Worm (Caenorhabditis elegans): ENCODE measurements around the gene sru-23.

The sru-23 gene

ce11 chrV:16007505-16007904 lies 35.1 kb upstream of the sru-23 start, which contains the start of gene str-231:
str-231 (minus strand) TSS chrV:16007605.
- no peak for TF ChIP-seq blmp-1 (tag; optimal IDR thresholded peaks at IDR 0.05; ENCODE audit: insufficient read depth)
- TF ChIP-seq lin-13 (GFP tag; optimal IDR thresholded peaks at IDR 0.05): no peak
- no peak for TF ChIP-seq unc-39 (tag; optimal IDR thresholded peaks at IDR 0.05)
- no peak for TF ChIP-seq ama-1 (optimal IDR thresholded peaks at IDR 0.05)
- TF ChIP-seq ztf-11 (tag; optimal IDR thresholded peaks at IDR 0.05): no peak
- no peak for TF ChIP-seq snpc-4 (tag; optimal IDR thresholded peaks at IDR 0.05)
- no peak for TF ChIP-seq nhr-11 (tag; optimal IDR thresholded peaks at IDR 0.05)
- TF ChIP-seq nhr-21 (tag; optimal IDR thresholded peaks at IDR 0.05): no peak
- no peak for TF ChIP-seq ceh-82 (tag; optimal IDR thresholded peaks at IDR 0.05)
- no peak for TF ChIP-seq zag-1 (tag; optimal IDR thresholded peaks at IDR 0.05)

ce11 chrV:16002288-16002687 lies 29.9 kb upstream of the sru-23 start, which contains the start of gene nhr-63:
nhr-63 (plus strand) TSS chrV:16002588.
- TF ChIP-seq nhr-10 (tag; optimal IDR thresholded peaks at IDR 0.05): no peak
- TF ChIP-seq dmd-4 (tag; optimal IDR thresholded peaks at IDR 0.05): no peak
- no peak for TF ChIP-seq nhr-23 (tag; optimal IDR thresholded peaks at IDR 0.05)
- TF ChIP-seq ZK546.5 (tag; optimal IDR thresholded peaks at IDR 0.05): no peak
- no peak for TF ChIP-seq lin-39 (tag; optimal IDR thresholded peaks at IDR 0.05)
- no peak for TF ChIP-seq unc-39 (tag; optimal IDR thresholded peaks at IDR 0.05)
- TF ChIP-seq mbf-1 (tag; optimal IDR thresholded peaks at IDR 0.05): no peak
- no peak for TF ChIP-seq F13H6.1 (tag; optimal IDR thresholded peaks at IDR 0.05)

DNA sequence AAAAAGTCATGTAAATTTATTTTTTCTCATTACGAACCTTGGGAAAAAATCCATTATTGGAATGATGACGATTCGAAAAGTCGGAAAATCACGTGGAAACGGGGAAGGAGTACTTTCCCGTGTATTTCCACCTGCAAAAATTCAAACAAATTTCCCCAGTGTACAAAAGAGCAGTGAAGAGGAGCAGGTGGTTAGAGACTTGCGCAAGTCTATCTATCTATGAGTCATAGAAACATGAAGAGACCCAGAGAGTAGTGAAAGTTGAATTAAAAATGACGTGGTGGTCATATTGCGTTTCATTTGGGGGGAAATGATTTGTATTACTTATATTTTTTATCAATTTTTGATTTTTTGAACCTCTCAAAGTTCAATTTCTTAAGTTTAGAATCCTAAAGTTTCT lies 28.0 kb upstream of the sru-23 start, which contains the start of gene nhr-50:
nhr-50 (minus strand) TSS at position 199 of the 400 bp plus-strand sequence.
- TF ChIP-seq ztf-11 (tag; optimal IDR thresholded peaks at IDR 0.05): no peak
- TF ChIP-seq F13H6.1 (tag; optimal IDR thresholded peaks at IDR 0.05): peak; percentile 53
- no peak for TF ChIP-seq lin-39 (tag; optimal IDR thresholded peaks at IDR 0.05)
- TF ChIP-seq crh-2 (tag; optimal IDR thresholded peaks at IDR 0.05): peak; percentile 83
- no peak for TF ChIP-seq nhr-10 (tag; optimal IDR thresholded peaks at IDR 0.05)
- no peak for TF ChIP-seq nhr-23 (tag; optimal IDR thresholded peaks at IDR 0.05)
- no peak for TF ChIP-seq lin-11 (tag; optimal IDR thresholded peaks at IDR 0.05)
- no peak for TF ChIP-seq nhr-6 (tag; optimal IDR thresholded peaks at IDR 0.05)
- peak; percentile 8 for TF ChIP-seq ztf-4 (tag; optimal IDR thresholded peaks at IDR 0.05)
- TF ChIP-seq nhr-21 (tag; optimal IDR thresholded peaks at IDR 0.05): peak; percentile 45
- TF ChIP-seq gmeb-1 (tag; optimal IDR thresholded peaks at IDR 0.05): peak; percentile 8
- TF ChIP-seq sma-9 (GFP tag; optimal IDR thresholded peaks at IDR 0.05): peak; percentile 91
- no peak for TF ChIP-seq sma-9 (tag; optimal IDR thresholded peaks at IDR 0.05)
- peak; percentile 97 for TF ChIP-seq blmp-1 (tag; optimal IDR thresholded peaks at IDR 0.05; ENCODE audit: insufficient read depth)
- TF ChIP-seq C34F6.9 (tag; optimal IDR thresholded peaks at IDR 0.05): peak; percentile 45
- no peak for TF ChIP-seq ama-1 (optimal IDR thresholded peaks at IDR 0.05)
- TF ChIP-seq Y55F3AM.14 (GFP tag; optimal IDR thresholded peaks at IDR 0.05): no peak
- no peak for TF ChIP-seq unc-62 (GFP tag; optimal IDR thresholded peaks at IDR 0.05)
- peak; percentile 57 for TF ChIP-seq egl-27 (tag; optimal IDR thresholded peaks at IDR 0.05)
- TF ChIP-seq sma-3 (GFP tag; optimal IDR thresholded peaks at IDR 0.05): peak; percentile 69
- TF ChIP-seq nhr-237 (tag; optimal IDR thresholded peaks at IDR 0.05): no peak
- no peak for TF ChIP-seq zag-1 (tag; optimal IDR thresholded peaks at IDR 0.05)
- no peak for TF ChIP-seq nhr-25 (tag; optimal IDR thresholded peaks at IDR 0.05)
- peak; percentile 99 for TF ChIP-seq fos-1 (tag; optimal IDR thresholded peaks at IDR 0.05)
- peak; percentile 54 for TF ChIP-seq nhr-129 (tag; optimal IDR thresholded peaks at IDR 0.05)
- TF ChIP-seq elt-3 (tag; optimal IDR thresholded peaks at IDR 0.05): no peak

- TF ChIP-seq sma-9 (GFP tag; optimal IDR thresholded peaks at IDR 0.05) (no peak), sma-9 (tag; optimal IDR thresholded peaks at IDR 0.05) (no peak), lin-11 (tag; optimal IDR thresholded peaks at IDR 0.05) (no peak), ceh-82 (tag; optimal IDR thresholded peaks at IDR 0.05) (no peak), crh-2 (tag; optimal IDR thresholded peaks at IDR 0.05) (no peak), Y55F3AM.14 (GFP tag; optimal IDR thresholded peaks at IDR 0.05) (no peak), ztf-11 (tag; optimal IDR thresholded peaks at IDR 0.05) (no peak), R02D3.7 (tag; optimal IDR thresholded peaks at IDR 0.05) (no peak), nhr-21 (tag; optimal IDR thresholded peaks at IDR 0.05) (no peak), aly-2 (tag; optimal IDR thresholded peaks at IDR 0.05) (no peak), mdl-1 (tag; optimal IDR thresholded peaks at IDR 0.05) (no peak), nhr-6 (tag; optimal IDR thresholded peaks at IDR 0.05) (no peak), snpc-4 (tag; optimal IDR thresholded peaks at IDR 0.05) (no peak), nhr-11 (tag; optimal IDR thresholded peaks at IDR 0.05) (no peak), elt-1 (tag; optimal IDR thresholded peaks at IDR 0.05) (no peak), nhr-25 (tag; optimal IDR thresholded peaks at IDR 0.05) (no peak), egl-27 (tag; optimal IDR thresholded peaks at IDR 0.05) (no peak), nhr-77 (tag; optimal IDR thresholded peaks at IDR 0.05) (no peak)
Observed at ce11 chrV:15996655-15997186, 24.3 kb upstream of the sru-23 start, which contains the start of the genes C06C6.9 and C06C6.8. C06C6.9 (minus strand) TSS chrV:15996755. C06C6.8 (plus strand) TSS chrV:15997136.

Measured in whole organism, L2 larva.